Worm (Caenorhabditis elegans) whole organism, L3 larva: Measurements from ENCODE around the gene dmd-10.

Experiments
- R02D3.7 ChIP-seq: fragments of 150-350 bp; optimal IDR thresholded peaks from 2 replicates; lab custom pipeline; 2014; ENCODE audit warnings: missing biosample characterization, missing genetic modification characterization
- aly-2 ChIP-seq: fragments of 150-350 bp; optimal IDR thresholded peaks from 2 replicates; lab custom pipeline; 2014; ENCODE audit warnings: missing biosample characterization, missing genetic modification characterization
- ceh-16 ChIP-seq: sonication (generic microtip); optimal IDR thresholded peaks from 2 replicates; lab custom pipeline; 2017; ENCODE audit warnings: missing biosample characterization, missing genetic modification characterization
- ceh-28 ChIP-seq: fragments of 150-350 bp; optimal IDR thresholded peaks from 2 replicates; lab custom pipeline; 2014; ENCODE audit warnings: missing biosample characterization, missing genetic modification reagents, missing genetic modification characterization
- ceh-82 ChIP-seq: fragments of 150-350 bp; optimal IDR thresholded peaks from 2 replicates; lab custom pipeline; 2014; ENCODE audit warnings: missing biosample characterization, missing genetic modification characterization
- ceh-9 ChIP-seq: sonication (generic microtip); optimal IDR thresholded peaks from 2 replicates; lab custom pipeline; 2018; ENCODE audit warnings: missing biosample characterization, missing genetic modification characterization
- daf-12 ChIP-seq: fragments of 150-350 bp; optimal IDR thresholded peaks from 2 replicates; lab custom pipeline; 2014; ENCODE audit warnings: missing biosample characterization, missing genetic modification reagents, missing genetic modification characterization
- egl-27 ChIP-seq: sonication (generic microtip); optimal IDR thresholded peaks from 4 replicates; lab custom pipeline; 2017; ENCODE audit warnings: missing biosample characterization, missing genetic modification reagents, missing genetic modification characterization
- egl-5 ChIP-seq: fragments of 150-350 bp; optimal IDR thresholded peaks from 2 replicates; lab custom pipeline; 2017; ENCODE audit warnings: missing biosample characterization, missing genetic modification reagents, missing genetic modification characterization, inconsistent platforms
- elt-1 ChIP-seq: fragments of 150-350 bp; optimal IDR thresholded peaks from 2 replicates; lab custom pipeline; 2014; ENCODE audit warnings: missing biosample characterization, missing genetic modification characterization
- elt-3 ChIP-seq, 3 experiments: fragments of 150-350 bp in 1 of 3; sonication (generic microtip) in 2 of 3; optimal IDR thresholded peaks; 2 replicates in 2 of 3; 4 replicates in 1 of 3; lab custom pipeline; 2014 to 2017; ENCODE audit warnings: missing biosample characterization in 3 of 3, missing genetic modification characterization in 3 of 3
- eor-1 ChIP-seq, 2 experiments: fragments of 150-350 bp; optimal IDR thresholded peaks; 2 replicates each; lab custom pipeline; 2014 to 2018; ENCODE audit warnings: missing biosample characterization in 2 of 2, missing genetic modification characterization in 2 of 2
- fkh-2 ChIP-seq: fragments of 150-350 bp; optimal IDR thresholded peaks from 2 replicates; lab custom pipeline; 2014; ENCODE audit warnings: missing biosample characterization, missing genetic modification reagents, missing genetic modification characterization
- fos-1 ChIP-seq: fragments of 150-350 bp; optimal IDR thresholded peaks from 2 replicates; lab custom pipeline; 2014; ENCODE audit warnings: missing biosample characterization, missing genetic modification characterization
- hmg-11 ChIP-seq: sonication (generic microtip); optimal IDR thresholded peaks from 2 replicates; lab custom pipeline; 2016; ENCODE audit warnings: missing genetic modification characterization, missing compliant biosample characterization
- jun-1 ChIP-seq: fragments of 150-350 bp; optimal IDR thresholded peaks from 2 replicates; lab custom pipeline; 2014; ENCODE audit warnings: missing biosample characterization, missing genetic modification reagents, missing genetic modification characterization
- lin-15B ChIP-seq: fragments of 150-350 bp; optimal IDR thresholded peaks from 2 replicates; lab custom pipeline; 2014; ENCODE audit warnings: missing biosample characterization, missing genetic modification characterization
- lin-39 ChIP-seq: fragments of 150-350 bp; optimal IDR thresholded peaks from 2 replicates; lab custom pipeline; 2018; ENCODE audit warnings: missing biosample characterization, missing genetic modification reagents, missing genetic modification characterization
- lsy-12 ChIP-seq: sonication (generic microtip); optimal IDR thresholded peaks from 2 replicates; lab custom pipeline; 2016; ENCODE audit warnings: mild to moderate bottlenecking, missing genetic modification characterization, missing compliant biosample characterization
- mdl-1 ChIP-seq: fragments of 150-350 bp; optimal IDR thresholded peaks from 2 replicates; lab custom pipeline; 2014; ENCODE audit warnings: missing biosample characterization, missing genetic modification characterization
- nhr-11 ChIP-seq: fragments of 150-350 bp; optimal IDR thresholded peaks from 2 replicates; lab custom pipeline; 2014; ENCODE audit warnings: missing biosample characterization, missing genetic modification characterization
- nhr-12 ChIP-seq: fragments of 150-350 bp; optimal IDR thresholded peaks from 2 replicates; lab custom pipeline; 2014; ENCODE audit warnings: missing biosample characterization, missing genetic modification characterization
- nhr-23 ChIP-seq: fragments of 150-350 bp; optimal IDR thresholded peaks from 2 replicates; lab custom pipeline; 2014; ENCODE audit warnings: missing biosample characterization, missing genetic modification reagents, missing genetic modification characterization
- nhr-237 ChIP-seq: fragments of 150-350 bp; optimal IDR thresholded peaks from 2 replicates; lab custom pipeline; 2014; ENCODE audit warnings: missing biosample characterization, missing genetic modification characterization
- nhr-25 ChIP-seq: sonication (generic microtip); optimal IDR thresholded peaks from 2 replicates; lab custom pipeline; 2017; ENCODE audit warnings: missing biosample characterization, missing genetic modification characterization
- nhr-28 ChIP-seq: fragments of 150-350 bp; optimal IDR thresholded peaks from 2 replicates; lab custom pipeline; 2014; ENCODE audit warnings: missing biosample characterization, missing genetic modification characterization
- nhr-43 ChIP-seq: sonication (generic microtip); optimal IDR thresholded peaks from 2 replicates; lab custom pipeline; 2016; ENCODE audit warnings: mild to moderate bottlenecking, missing genetic modification characterization, missing compliant biosample characterization; ENCODE audit not compliant: poor library complexity, severe bottlenecking
- nhr-67 ChIP-seq: fragments of 150-350 bp; optimal IDR thresholded peaks from 2 replicates; lab custom pipeline; 2014; ENCODE audit warnings: missing biosample characterization, missing genetic modification characterization
- nhr-76 ChIP-seq: fragments of 150-350 bp; sonication (generic microtip); optimal IDR thresholded peaks from 5 replicates; lab custom pipeline; 2014; ENCODE audit warnings: missing biosample characterization, missing genetic modification characterization
- pha-4 ChIP-seq: fragments of 150-350 bp; optimal IDR thresholded peaks from 2 replicates; lab custom pipeline; 2014; ENCODE audit warnings: missing biosample characterization, missing genetic modification reagents, missing genetic modification characterization
- pqm-1 ChIP-seq: fragments of 150-350 bp; optimal IDR thresholded peaks from 2 replicates; lab custom pipeline; 2017; ENCODE audit warnings: missing biosample characterization, missing genetic modification characterization, inconsistent platforms
- skn-1 ChIP-seq: fragments of 150-350 bp; optimal IDR thresholded peaks from 2 replicates; lab custom pipeline; 2014; ENCODE audit warnings: missing biosample characterization, missing genetic modification characterization
- snpc-4 ChIP-seq: fragments of 150-350 bp; optimal IDR thresholded peaks from 2 replicates; lab custom pipeline; 2014; ENCODE audit warnings: missing biosample characterization, missing genetic modification characterization
- tbx-2 ChIP-seq: sonication (generic microtip); optimal IDR thresholded peaks from 2 replicates; lab custom pipeline; 2016; ENCODE audit warnings: mild to moderate bottlenecking, missing genetic modification characterization, missing compliant biosample characterization
- unc-39 ChIP-seq: sonication (generic microtip); optimal IDR thresholded peaks from 4 replicates; lab custom pipeline; 2017; ENCODE audit warnings: missing biosample characterization, missing genetic modification characterization
- unc-62 ChIP-seq: fragments of 150-350 bp; sonication (generic microtip); optimal IDR thresholded peaks from 4 replicates; lab custom pipeline; 2014; ENCODE audit warnings: missing biosample characterization, missing genetic modification reagents, missing genetic modification characterization
- ztf-11 ChIP-seq: fragments of 150-350 bp; optimal IDR thresholded peaks from 2 replicates; lab custom pipeline; 2014; ENCODE audit warnings: missing biosample characterization, missing genetic modification characterization
- ztf-4 ChIP-seq: fragments of 150-350 bp; optimal IDR thresholded peaks from 2 replicates; lab custom pipeline; 2014; ENCODE audit warnings: missing biosample characterization, missing genetic modification characterization

Gene dmd-10

DNA sequence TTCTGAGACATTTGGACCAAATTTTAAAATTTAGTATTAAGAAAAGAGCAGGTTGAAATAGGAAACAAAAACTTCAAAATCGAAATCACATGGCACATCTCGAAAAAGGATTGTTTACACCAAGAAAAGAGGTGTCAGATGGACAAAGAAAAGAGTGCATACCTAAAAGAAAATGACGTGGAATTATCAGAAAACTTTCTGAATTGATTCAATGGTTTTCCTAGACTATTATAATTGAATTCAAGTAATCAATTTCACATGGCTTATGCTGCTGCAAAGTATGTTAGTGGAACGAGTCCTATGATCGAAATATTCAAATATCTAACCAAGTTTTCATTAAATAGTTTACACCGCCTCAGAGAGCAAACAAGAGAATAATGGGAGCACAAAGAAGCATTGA lies 16.5 kb upstream of the dmd-10 start:
- TF ChIP-seq nhr-11 (tag; lab: Kevin White, UChicago) = peak; percentile 48
- TF ChIP-seq egl-27 (tag; lab: Kevin White, UChicago) = no peak
- no peak for TF ChIP-seq unc-39 (tag; lab: Kevin White, UChicago)

DNA sequence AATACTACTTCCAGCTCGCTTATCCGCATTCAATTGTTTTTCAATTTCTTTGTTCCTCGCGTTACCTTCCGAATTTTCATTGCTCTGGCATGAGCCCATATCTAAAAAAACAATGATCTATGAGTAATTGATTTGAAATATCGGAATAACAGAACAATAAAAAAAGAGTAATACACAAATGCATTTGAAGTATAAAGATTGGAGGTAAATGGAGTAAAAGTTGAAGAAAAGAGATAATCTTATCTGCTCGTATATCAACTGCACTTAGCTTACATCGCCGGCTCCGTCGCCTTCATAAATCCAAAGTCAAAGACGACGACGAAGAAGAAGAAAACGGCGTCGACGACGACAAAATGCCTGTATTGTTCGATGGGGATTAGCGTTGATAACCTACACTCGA lies 13.0 kb upstream of the dmd-10 start, which contains the start of gene odr-3:
TSS of gene odr-3 (minus strand) at position 101 of the 400 bp plus-strand sequence.
- TF ChIP-seq nhr-237 (no peak), nhr-25 (no peak)

DNA sequence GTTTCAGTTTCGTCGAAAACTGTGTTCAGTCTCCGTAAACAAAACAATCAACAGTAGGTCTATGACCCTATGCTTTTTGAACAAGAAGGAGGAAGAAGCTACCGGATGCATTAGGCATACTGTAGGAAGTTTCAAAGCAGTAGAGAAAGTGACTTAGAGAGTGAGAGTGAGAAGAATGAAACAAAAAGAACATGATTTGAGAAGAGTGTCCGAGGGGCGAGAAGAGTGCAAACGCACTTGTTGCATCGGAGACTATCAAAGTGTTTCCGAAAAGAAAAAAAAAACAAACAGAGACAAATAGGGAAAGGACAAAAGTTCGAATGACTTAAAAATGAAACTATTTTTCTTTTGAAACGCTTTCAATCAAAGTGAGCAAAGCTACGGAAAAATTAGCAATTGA lies 6.8 kb upstream of the dmd-10 start:
- TF ChIP-seq nhr-23 (tag; lab: Kevin White, UChicago) = peak; percentile 49
- peak; percentile 77 for TF ChIP-seq nhr-43 (tag; lab: Kevin White, UChicago)
- TF ChIP-seq lin-15B (tag; lab: Kevin White, UChicago) = no peak
- no peak for TF ChIP-seq elt-1 (tag; lab: Kevin White, UChicago)
- no peak for TF ChIP-seq ceh-28 (tag; lab: Kevin White, UChicago)
- no peak for TF ChIP-seq aly-2 (tag; lab: Kevin White, UChicago)
- TF ChIP-seq daf-12 (tag; lab: Kevin White, UChicago) = no peak
- no peak for TF ChIP-seq snpc-4 (tag; lab: Kevin White, UChicago)
- TF ChIP-seq nhr-11 (tag; lab: Kevin White, UChicago) = no peak
- no peak for TF ChIP-seq ztf-4
- no peak for TF ChIP-seq ceh-16 (tag; lab: Kevin White, UChicago)
- TF ChIP-seq ztf-11 = no peak
- no peak for TF ChIP-seq nhr-12 (tag; lab: Kevin White, UChicago)
- TF ChIP-seq mdl-1 (tag; lab: Kevin White, UChicago) = no peak
- TF ChIP-seq ceh-9 (tag; lab: Kevin White, UChicago) = no peak
- no peak for TF ChIP-seq hmg-11 (tag; lab: Kevin White, UChicago)
- no peak for TF ChIP-seq tbx-2
- TF ChIP-seq ceh-82 (tag; lab: Kevin White, UChicago) = no peak
- no peak for TF ChIP-seq jun-1 (tag; lab: Kevin White, UChicago)
- peak; percentile 43 for TF ChIP-seq nhr-25
- TF ChIP-seq fkh-2 (tag; lab: Kevin White, UChicago) = no peak
- peak; percentile 52 for TF ChIP-seq pha-4 (tag; lab: Kevin White, UChicago)
- TF ChIP-seq elt-3 (tag; optimal IDR thresholded peaks at IDR 0.05; lab: Kevin White, UChicago) = no peak
- TF ChIP-seq nhr-237 = no peak
- no peak for TF ChIP-seq pqm-1 (tag; lab: Kevin White, UChicago)
- TF ChIP-seq unc-39 (tag; lab: Kevin White, UChicago) = no peak
- no peak for TF ChIP-seq lsy-12 (tag; lab: Kevin White, UChicago)
- no peak for TF ChIP-seq egl-5 (tag; lab: Kevin White, UChicago)
- TF ChIP-seq fos-1 (tag; lab: Kevin White, UChicago) = no peak
- no peak for TF ChIP-seq nhr-67 (tag; lab: Kevin White, UChicago)
- no peak for TF ChIP-seq skn-1
- TF ChIP-seq eor-1 (tag; optimal IDR thresholded peaks at IDR 0.05; lab: Kevin White, UChicago) = no peak

DNA sequence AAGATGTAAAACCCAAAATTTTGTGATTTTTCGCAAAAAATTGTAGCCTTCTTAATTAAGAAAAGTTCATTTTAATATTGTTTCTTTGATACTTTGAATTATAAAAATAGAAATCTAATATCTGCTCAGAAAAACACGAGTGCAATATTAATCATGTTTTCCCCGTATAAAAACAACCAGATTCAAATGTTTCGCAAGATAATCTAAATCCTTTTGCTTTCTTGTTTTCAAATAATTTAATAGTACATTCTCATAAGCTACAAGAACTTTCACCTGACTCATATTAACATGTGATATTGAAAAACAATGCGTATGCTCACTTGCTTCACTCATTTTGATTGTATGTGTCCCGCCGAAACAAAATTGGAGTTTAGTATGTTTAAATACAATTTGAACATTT lies 1.1 kb downstream of the dmd-10 start:
- no peak for TF ChIP-seq pha-4 (tag; lab: Kevin White, UChicago)
- TF ChIP-seq nhr-43 (tag; lab: Kevin White, UChicago) = no peak
- TF ChIP-seq jun-1 (tag; lab: Kevin White, UChicago) = no peak
- no peak for TF ChIP-seq nhr-11 (tag; lab: Kevin White, UChicago)
- TF ChIP-seq hmg-11 (tag; lab: Kevin White, UChicago) = no peak
- TF ChIP-seq nhr-76 = no peak
- no peak for TF ChIP-seq R02D3.7 (tag; lab: Kevin White, UChicago)
- TF ChIP-seq lin-39 (tag; lab: Kevin White, UChicago) = no peak
- no peak for TF ChIP-seq elt-3 (tag; optimal IDR thresholded peaks at IDR 0.05; lab: Kevin White, UChicago)
- no peak for TF ChIP-seq unc-62 (GFP tag; lab: Kevin White, UChicago)
- no peak for TF ChIP-seq lsy-12 (tag; lab: Kevin White, UChicago)
- no peak for TF ChIP-seq nhr-28 (tag; lab: Kevin White, UChicago)
- TF ChIP-seq, all 47 proteins: peak for 0
